Fruit fly (Drosophila melanogaster) whole organism, embryonic: Measurements from ENCODE around the gene Coa8.

ENCODE experiments used
- Adf1 ChIP-seq: fragments of 200-800 bp; sonication (Bioruptor generic); IDR thresholded peaks from 2 replicates; pipeline ENCODE4 v1.3.6; 2022; ENCODE audit warnings: missing biosample characterization, missing genetic modification characterization
- Bgb ChIP-seq: fragments of 200-800 bp; sonication (Bioruptor generic); IDR thresholded peaks from 2 replicates; pipeline ENCODE4 v1.3.6; 2022; ENCODE audit warnings: missing biosample characterization, missing genetic modification characterization; ENCODE audit not compliant: partially characterized antibody
- CG10979 ChIP-seq: fragments of 200-800 bp; sonication (Bioruptor generic); optimal IDR thresholded peaks from 2 replicates; lab custom pipeline; 2018; ENCODE audit warnings: missing biosample characterization, mild to moderate bottlenecking, missing genetic modification characterization, moderate library complexity
- CG13123 ChIP-seq: fragments of 200-800 bp; sonication (Bioruptor generic); optimal IDR thresholded peaks from 2 replicates; lab custom pipeline; 2016; ENCODE audit warnings: missing biosample characterization, missing genetic modification characterization
- CG13287 ChIP-seq: fragments of 200-800 bp; sonication (Bioruptor generic); IDR thresholded peaks from 2 replicates; pipeline ENCODE4 v1.3.6; 2022; ENCODE audit warnings: missing biosample characterization, missing genetic modification characterization; ENCODE audit not compliant: partially characterized antibody
- CG15696 ChIP-seq: fragments of 200-800 bp; sonication (Bioruptor generic); optimal IDR thresholded peaks from 2 replicates; lab custom pipeline; 2019; ENCODE audit warnings: missing biosample characterization, mild to moderate bottlenecking, missing genetic modification characterization, moderate library complexity
- CG18599 ChIP-seq: fragments of 200-800 bp; sonication (Bioruptor generic); optimal IDR thresholded peaks from 3 replicates; lab custom pipeline; 2017; ENCODE audit warnings: missing biosample characterization, missing genetic modification characterization, mild to moderate bottlenecking, moderate library complexity, missing genetic modification reagents
- CG30020 ChIP-seq: fragments of 200-800 bp; optimal IDR thresholded peaks from 2 replicates; lab custom pipeline; 2019; ENCODE audit warnings: missing biosample characterization, mild to moderate bottlenecking, missing genetic modification characterization, moderate library complexity
- CG42726 ChIP-seq: fragments of 200-800 bp; sonication (Bioruptor generic); IDR thresholded peaks from 2 replicates; pipeline ENCODE4 v1.3.6; 2022; ENCODE audit warnings: missing biosample characterization, missing genetic modification characterization; ENCODE audit not compliant: partially characterized antibody
- CG4404 ChIP-seq: fragments of 200-800 bp; sonication (Bioruptor generic); IDR thresholded peaks from 2 replicates; pipeline ENCODE4 v1.3.6; 2022; ENCODE audit warnings: missing biosample characterization, missing genetic modification characterization
- CG7556 ChIP-seq: fragments of 200-800 bp; sonication (Bioruptor generic); optimal IDR thresholded peaks from 2 replicates; lab custom pipeline; 2017; ENCODE audit warnings: missing biosample characterization, mild to moderate bottlenecking, missing genetic modification characterization
- CG7745 ChIP-seq: fragments of 200-800 bp; sonication (Bioruptor generic); optimal IDR thresholded peaks from 2 replicates; lab custom pipeline; 2018; ENCODE audit warnings: missing biosample characterization, mild to moderate bottlenecking, missing genetic modification characterization, moderate library complexity
- CG9609 ChIP-seq: fragments of 200-800 bp; sonication (Bioruptor generic); optimal IDR thresholded peaks from 3 replicates; lab custom pipeline; 2016; ENCODE audit warnings: missing biosample characterization, missing genetic modification characterization
- Deaf1 ChIP-seq: fragments of 200-800 bp; optimal IDR thresholded peaks from 3 replicates; lab custom pipeline; 2019; ENCODE audit warnings: missing biosample characterization, mild to moderate bottlenecking, missing genetic modification characterization, moderate library complexity
- Dll ChIP-seq: fragments of 200-800 bp; sonication (Bioruptor generic); IDR thresholded peaks from 4 replicates; pipeline ENCODE4 v1.3.6; 2022; ENCODE audit warnings: missing biosample characterization, missing genetic modification characterization; ENCODE audit not compliant: partially characterized antibody
- Fer1 ChIP-seq: fragments of 200-800 bp; sonication (Bioruptor generic); optimal IDR thresholded peaks from 2 replicates; lab custom pipeline; 2017; ENCODE audit warnings: missing biosample characterization, mild to moderate bottlenecking, missing genetic modification characterization
- Fer2 ChIP-seq: fragments of 200-800 bp; sonication (Bioruptor generic); optimal IDR thresholded peaks from 2 replicates; lab custom pipeline; 2018; ENCODE audit warnings: missing biosample characterization, mild to moderate bottlenecking, missing genetic modification characterization, moderate library complexity
- Hand ChIP-seq: fragments of 200-800 bp; sonication (Bioruptor generic); optimal IDR thresholded peaks from 2 replicates; lab custom pipeline; 2017; ENCODE audit warnings: mild to moderate bottlenecking, missing biosample characterization, missing genetic modification reagents, missing genetic modification characterization
- Hr78 ChIP-seq, 2 experiments: fragments of 200-800 bp in 1 of 2; fragments of >200 bp in 1 of 2; sonication (Bioruptor generic) in 1 of 2; optimal IDR thresholded peaks; 2 replicates each; lab custom pipeline; 2017 to 2019; ENCODE audit warnings: missing biosample characterization in 2 of 2, missing genetic modification characterization in 2 of 2, mild to moderate bottlenecking in 1 of 2, moderate library complexity in 1 of 2
- Jarid2 ChIP-seq: fragments of 200-800 bp; sonication (Bioruptor generic); optimal IDR thresholded peaks from 3 replicates; lab custom pipeline; 2017; ENCODE audit warnings: mild to moderate bottlenecking, missing biosample characterization, missing genetic modification reagents, missing genetic modification characterization
- MESR4 ChIP-seq: fragments of 200-800 bp; sonication (Bioruptor generic); optimal IDR thresholded peaks from 2 replicates; lab custom pipeline; 2018; ENCODE audit warnings: missing biosample characterization, mild to moderate bottlenecking, missing genetic modification characterization, moderate library complexity
- NFAT ChIP-seq: fragments of 200-800 bp; sonication (Bioruptor generic); IDR thresholded peaks from 2 replicates; pipeline ENCODE4 v1.3.6; 2022; ENCODE audit warnings: missing biosample characterization, missing genetic modification characterization
- Side ChIP-seq: fragments of 200-800 bp; sonication (Bioruptor generic); optimal IDR thresholded peaks from 2 replicates; lab custom pipeline; 2016; ENCODE audit warnings: missing biosample characterization, missing genetic modification characterization
- Sox100B ChIP-seq: fragments of 200-800 bp; sonication (Bioruptor generic); optimal IDR thresholded peaks from 3 replicates; lab custom pipeline; 2018; ENCODE audit warnings: missing biosample characterization, mild to moderate bottlenecking, missing genetic modification characterization
- amos ChIP-seq: fragments of 200-800 bp; sonication (Bioruptor generic); IDR thresholded peaks from 2 replicates; pipeline ENCODE4 v1.3.6; 2022; ENCODE audit warnings: missing biosample characterization, missing genetic modification characterization; ENCODE audit not compliant: partially characterized antibody
- ara ChIP-seq: fragments of 200-800 bp; sonication (Bioruptor generic); IDR thresholded peaks from 2 replicates; pipeline ENCODE4 v1.3.6; 2022; ENCODE audit warnings: missing biosample characterization, missing genetic modification characterization
- ato ChIP-seq: fragments of 200-800 bp; sonication (Bioruptor generic); IDR thresholded peaks from 2 replicates; pipeline ENCODE4 v1.3.6; 2022; ENCODE audit warnings: missing biosample characterization, missing genetic modification characterization; ENCODE audit not compliant: partially characterized antibody
- bowl ChIP-seq: fragments of 200-800 bp; sonication (Bioruptor generic); IDR thresholded peaks from 2 replicates; pipeline ENCODE4 v1.3.6; 2022; ENCODE audit warnings: missing biosample characterization, missing genetic modification characterization
- cas ChIP-seq: fragments of 200-800 bp; sonication (Bioruptor generic); IDR thresholded peaks from 2 replicates; pipeline ENCODE4 v1.3.6; 2022; ENCODE audit warnings: missing biosample characterization, missing genetic modification characterization
- dimm ChIP-seq: fragments of 200-800 bp; sonication (Bioruptor generic); IDR thresholded peaks from 2 replicates; pipeline ENCODE4 v1.3.6; 2022; ENCODE audit warnings: missing biosample characterization, missing genetic modification characterization
- dysf ChIP-seq: fragments of 200-800 bp; sonication (Bioruptor generic); IDR thresholded peaks from 3 replicates; pipeline ENCODE4 v1.3.6; 2022; ENCODE audit warnings: missing biosample characterization, missing genetic modification characterization
- emc ChIP-seq: fragments of 200-800 bp; sonication (Bioruptor generic); optimal IDR thresholded peaks from 2 replicates; lab custom pipeline; 2016; ENCODE audit warnings: missing biosample characterization, missing genetic modification characterization
- esg ChIP-seq: fragments of 200-800 bp; sonication (Bioruptor generic); conservative IDR thresholded peaks from 2 replicates; pipeline ENCODE4 v1.3.6; 2022; ENCODE audit warnings: missing biosample characterization, missing genetic modification characterization
- nerfin-2 ChIP-seq: fragments of 200-800 bp; sonication (Bioruptor generic); IDR thresholded peaks from 2 replicates; pipeline ENCODE4 v1.3.6; 2022; ENCODE audit warnings: missing biosample characterization, missing genetic modification characterization; ENCODE audit not compliant: partially characterized antibody
- pros ChIP-seq: fragments of 200-800 bp; sonication (Bioruptor generic); optimal IDR thresholded peaks from 3 replicates; lab custom pipeline; 2019; ENCODE audit warnings: missing biosample characterization, mild to moderate bottlenecking, missing genetic modification characterization, moderate library complexity
- zf30C ChIP-seq: fragments of 200-800 bp; sonication (Bioruptor generic); optimal IDR thresholded peaks from 3 replicates; lab custom pipeline; 2018; ENCODE audit warnings: missing biosample characterization, mild to moderate bottlenecking, missing genetic modification characterization

Gene Coa8

dm6 chrX:1830396-1831218, 49.5 kb upstream of the Coa8 start (continued):
- TF ChIP-seq dysf (GFP tag; lab: Robert Waterston, UW) (peak; percentile 97), CG18599 (peak; percentile 96), CG7745 (tag; lab: Kevin White, UChicago) (no peak), ato (GFP tag; lab: Robert Waterston, UW) (no peak), pros (GFP tag; lab: Kevin White, UChicago) (peak; percentile 35), dimm (peak; percentile 88), CG13123 (GFP tag; lab: Kevin White, UChicago) (peak; percentile 90), CG10979 (tag; lab: Kevin White, UChicago) (peak; percentile 92), nerfin-2 (GFP tag; lab: Robert Waterston, UW) (peak; percentile 45; the same call in 1 of the 2 replicates), CG4404 (peak; percentile 82), CG30020 (peak; percentile 78), Side (GFP tag; lab: Kevin White, UChicago) (peak; percentile 90), ara (GFP tag; lab: Robert Waterston, UW) (peak; percentile 97), zf30C (GFP tag; lab: Kevin White, UChicago) (peak; percentile 88), esg (GFP tag; lab: Robert Waterston, UW) (peak; percentile 97), Fer2 (tag; lab: Kevin White, UChicago) (peak; percentile 88), MESR4 (peak; percentile 58), CG9609 (GFP tag; lab: Kevin White, UChicago) (peak; percentile 92), Hr78 (GFP tag; optimal IDR thresholded peaks at IDR 0.05; lab: Kevin White, UChicago) (peak in 1 of 2 experiments; percentile 83), NFAT (GFP tag; lab: Robert Waterston, UW) (peak; percentile 97), Fer1 (GFP tag; lab: Kevin White, UChicago) (peak; percentile 95)

- peak; percentile 78 for TF ChIP-seq CG7556
- TF ChIP-seq Dll (GFP tag; lab: Robert Waterston, UW), result 0 out of 4 replicates have a peak, but pooled peaks have one; percentile 8
- peak; percentile 12 for TF ChIP-seq Deaf1
- peak; percentile 36; the same call in 1 of the 2 replicates for TF ChIP-seq amos (GFP tag; lab: Robert Waterston, UW)
- TF ChIP-seq bowl, result no peak
- peak; percentile 53; the same call in 1 of the 2 replicates for TF ChIP-seq Bgb (GFP tag; lab: Robert Waterston, UW)
- TF ChIP-seq nerfin-2 (GFP tag; lab: Robert Waterston, UW), result 0 out of 2 replicates have a peak, but pooled peaks have one; percentile 42
- peak; percentile 15 for TF ChIP-seq Adf1 (GFP tag; lab: Robert Waterston, UW)
- TF ChIP-seq Jarid2 (GFP tag; lab: Kevin White, UChicago), result peak; percentile 82
- no peak for TF ChIP-seq Sox100B (GFP tag; lab: Kevin White, UChicago)
- no peak for TF ChIP-seq CG15696 (tag; lab: Kevin White, UChicago)
- TF ChIP-seq emc, result no peak
- peak; percentile 7; the same call in 1 of the 2 replicates for TF ChIP-seq CG13287
- peak; percentile 2 for TF ChIP-seq Hand
- no peak for TF ChIP-seq cas (GFP tag; lab: Robert Waterston, UW)
- peak; percentile 65; the same call in 1 of the 2 replicates for TF ChIP-seq CG42726 (GFP tag; lab: Robert Waterston, UW)
- TF ChIP-seq, all 482 proteins: peak for 11
These were observed 48.9 kb upstream of the Coa8 start for dm6 chrX:1831219-1831555.
